ENCODE assay signal across 2 fruit fly cellular contexts in genomic region chr4:817799-818198, dm6.
TF ChIP-seq lines count a peak whose summit lies in the region.

No protein-coding gene starts in this region.

- no peak for TF ChIP-seq CTCF in whole organism, embryonic (GFP tag; optimal IDR thresholded peaks at IDR 0.05; lab: Kevin White, UChicago)

TF ChIP-seq in whole organism, adult, 20 proteins besides CTCF, POLR2A, EP300 and RAD21:
- TF ChIP-seq Hr96 (GFP tag; optimal IDR thresholded peaks at IDR 0.05; lab: Kevin White, UChicago) (no peak), kay (GFP tag; lab: Kevin White, UChicago; ENCODE audit: borderline replicate concordance) (peak; percentile 79), CG12768 (GFP tag; optimal IDR thresholded peaks at IDR 0.05; lab: Kevin White, UChicago) (no peak)
TF ChIP-seq in whole organism, adult: peak in this region for 1.

TF ChIP-seq in whole organism, embryonic, 481 proteins besides CTCF, POLR2A, EP300 and RAD21:
- no peak for TF ChIP-seq knrl (GFP tag; IDR thresholded peaks at IDR 0.05; lab: Robert Waterston, UW; ENCODE audit: partially characterized antibody)
- no peak for TF ChIP-seq CG30403 (GFP tag; optimal IDR thresholded peaks at IDR 0.05; lab: Kevin White, UChicago)
- peak; percentile 42 for TF ChIP-seq cg (GFP tag; optimal IDR thresholded peaks at IDR 0.05; lab: Kevin White, UChicago)
- TF ChIP-seq MESR4 (GFP tag; optimal IDR thresholded peaks at IDR 0.05; lab: Kevin White, UChicago), result no peak
- peak; percentile 75 for TF ChIP-seq Elba2 (GFP tag; optimal IDR thresholded peaks at IDR 0.05; lab: Kevin White, UChicago)
- peak; percentile 80 for TF ChIP-seq CG2199 (GFP tag; IDR thresholded peaks at IDR 0.05; lab: Robert Waterston, UW)

Comparison
In these comparisons a context has a peak if more than half of its experiments do, and no peak if none do; other contexts are left out.
1. Of the 1 proteins assayed by ChIP-seq in both whole organism, embryonic and whole organism, adult: peak only in whole organism, embryonic: none; only in whole organism, adult: kay; in both: none; in neither: 0.